Fruit fly (Drosophila melanogaster): Measurements from ENCODE around the gene CG42780.

The CG42780 gene

DNA sequence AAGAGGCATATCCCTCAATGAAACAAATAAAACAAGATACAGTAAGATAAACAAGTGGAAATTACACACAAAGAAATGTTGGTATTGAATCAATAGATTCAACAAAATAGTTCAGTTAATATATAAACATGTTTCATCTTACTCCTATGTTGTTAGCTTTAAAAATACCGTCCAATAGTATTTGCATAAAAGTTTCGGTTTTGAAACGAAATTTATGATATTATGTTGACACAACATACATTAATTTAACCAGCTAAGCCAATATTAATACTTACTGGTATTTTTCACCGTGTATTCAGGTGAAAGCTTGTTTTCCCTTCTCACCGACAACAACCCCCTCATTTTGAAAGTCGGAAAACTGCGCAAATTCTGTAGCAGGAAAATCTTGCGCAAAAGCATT is 6.5 kb upstream of the CG42780 start (continued):
- peak; percentile 26 for TF ChIP-seq luna (GFP tag; optimal IDR thresholded peaks at IDR 0.05)
- TF ChIP-seq crc (GFP tag; optimal IDR thresholded peaks at IDR 0.05), result peak; percentile 36
- 0 out of 2 replicates have a peak, but pooled peaks have one; percentile 26 for TF ChIP-seq rib (GFP tag; IDR thresholded peaks at IDR 0.05)
- TF ChIP-seq CG9215 (GFP tag; IDR thresholded peaks at IDR 0.05), result peak; percentile 22; the same call in 1 of the 2 replicates
- no peak for TF ChIP-seq CG8478 (optimal IDR thresholded peaks at IDR 0.05)
- no peak for TF ChIP-seq CG1792 (GFP tag; optimal IDR thresholded peaks at IDR 0.05)
- TF ChIP-seq ERR (GFP tag; optimal IDR thresholded peaks at IDR 0.05), result no peak
- no peak for TF ChIP-seq ash1 (GFP tag; optimal IDR thresholded peaks at IDR 0.05)
- TF ChIP-seq CG10274 (GFP tag; optimal IDR thresholded peaks at IDR 0.05), result no peak
- peak; percentile 50; the same call in 1 of the 3 replicates for TF ChIP-seq CG34422 (GFP tag; IDR thresholded peaks at IDR 0.05)
- no peak for TF ChIP-seq Optix (GFP tag; IDR thresholded peaks at IDR 0.05)
- TF ChIP-seq hb (GFP tag; IDR thresholded peaks at IDR 0.05; ENCODE audit: partially characterized antibody), result no peak
- peak; percentile 16 for TF ChIP-seq Myb (GFP tag; optimal IDR thresholded peaks at IDR 0.05)
- TF ChIP-seq CG16813 (GFP tag; IDR thresholded peaks at IDR 0.05; ENCODE audit: partially characterized antibody), result no peak
- no peak for TF ChIP-seq CG30431 (GFP tag; optimal IDR thresholded peaks at IDR 0.05)
- 0 out of 2 replicates have a peak, but pooled peaks have one; percentile 14 for TF ChIP-seq Oaz (GFP tag; IDR thresholded peaks at IDR 0.05)
- peak; percentile 59 for TF ChIP-seq gsb-n (tag; optimal IDR thresholded peaks at IDR 0.05)
- peak; percentile 75; the same call in 1 of the 3 replicates for TF ChIP-seq Dbx (GFP tag; IDR thresholded peaks at IDR 0.05)
- TF ChIP-seq CG33213 (GFP tag; optimal IDR thresholded peaks at IDR 0.05), result no peak
- no peak for TF ChIP-seq CkIIα-i1 (GFP tag; IDR thresholded peaks at IDR 0.05)
- TF ChIP-seq ase (GFP tag; IDR thresholded peaks at IDR 0.05), result 0 out of 3 replicates have a peak, but pooled peaks have one; percentile 9
- peak; percentile 37 for TF ChIP-seq CG10147 (GFP tag; optimal IDR thresholded peaks at IDR 0.05)
- TF ChIP-seq abd-A (tag; optimal IDR thresholded peaks at IDR 0.05), result no peak
- peak; percentile 44 for TF ChIP-seq lilli (GFP tag; optimal IDR thresholded peaks at IDR 0.05)
- no peak for TF ChIP-seq Opbp (GFP tag; IDR thresholded peaks at IDR 0.05; ENCODE audit: partially characterized antibody)
- 0 out of 3 replicates have a peak, but pooled peaks have one; percentile 42 for TF ChIP-seq Mrtf (GFP tag; IDR thresholded peaks at IDR 0.05)
- TF ChIP-seq cas (GFP tag; IDR thresholded peaks at IDR 0.05), result peak; percentile 24; the same call in 1 of the 2 replicates
- no peak for TF ChIP-seq otp (GFP tag; IDR thresholded peaks at IDR 0.05)
- peak; percentile 12 for TF ChIP-seq CG30020 (tag; optimal IDR thresholded peaks at IDR 0.05)
- no peak for TF ChIP-seq CG17912 (GFP tag; optimal IDR thresholded peaks at IDR 0.05)
- peak; percentile 10 for TF ChIP-seq slp2 (GFP tag; optimal IDR thresholded peaks at IDR 0.05)
- peak; percentile 58 for TF ChIP-seq HmgZ (tag; optimal IDR thresholded peaks at IDR 0.05)
- TF ChIP-seq CG10543 (GFP tag; optimal IDR thresholded peaks at IDR 0.05), result peak; percentile 45
- TF ChIP-seq p53 (GFP tag; optimal IDR thresholded peaks at IDR 0.05), result peak; percentile 21
- no peak for TF ChIP-seq kni (GFP tag; optimal IDR thresholded peaks at IDR 0.05)
- no peak for TF ChIP-seq Sin3A (optimal IDR thresholded peaks at IDR 0.05)
- TF ChIP-seq CG17186 (GFP tag; optimal IDR thresholded peaks at IDR 0.05), result peak; percentile 6
- no peak for TF ChIP-seq fd102C (GFP tag; optimal IDR thresholded peaks at IDR 0.05)
- no peak for TF ChIP-seq NC2β (GFP tag; optimal IDR thresholded peaks at IDR 0.05)
- TF ChIP-seq tup (GFP tag; optimal IDR thresholded peaks at IDR 0.05), result no peak
- peak; percentile 80 for TF ChIP-seq Sox102F (GFP tag; optimal IDR thresholded peaks at IDR 0.05)
- TF ChIP-seq Taf1 (GFP tag; IDR thresholded peaks at IDR 0.05), result 0 out of 2 replicates have a peak, but pooled peaks have one; percentile 13
- TF ChIP-seq emc (GFP tag; optimal IDR thresholded peaks at IDR 0.05), result no peak
- peak; percentile 65 for TF ChIP-seq Rfx (GFP tag; IDR thresholded peaks at IDR 0.05)
- TF ChIP-seq zf30C (GFP tag; optimal IDR thresholded peaks at IDR 0.05), result peak; percentile 58
- TF ChIP-seq Med (GFP tag), result peak; percentile 84
- no peak for TF ChIP-seq nerfin-2 (GFP tag; IDR thresholded peaks at IDR 0.05; ENCODE audit: partially characterized antibody)
- no peak for TF ChIP-seq peb (GFP tag; IDR thresholded peaks at IDR 0.05)
- no peak for TF ChIP-seq CG14014 (GFP tag; IDR thresholded peaks at IDR 0.05)
- TF ChIP-seq sna (GFP tag; IDR thresholded peaks at IDR 0.05; ENCODE audit: partially characterized antibody), result no peak
- TF ChIP-seq Ptx1 (GFP tag; IDR thresholded peaks at IDR 0.05), result peak; percentile 48
- peak; percentile 76 for TF ChIP-seq CG3281 (GFP tag; optimal IDR thresholded peaks at IDR 0.05)
